Fruit fly (Drosophila melanogaster): ENCODE results near the gene Ntf-2.

The Ntf-2 gene

dm6 chrX:21047717-21048116 lies 12.4 kb downstream of the Ntf-2 start:
- TF ChIP-seq noc (tag; optimal IDR thresholded peaks at IDR 0.05): no peak

- TF ChIP-seq noc (tag; optimal IDR thresholded peaks at IDR 0.05): peak; percentile 71
Measured at dm6 chrX:21053099-21053715, 17.9 kb downstream of the Ntf-2 start.

- TF ChIP-seq noc (tag; optimal IDR thresholded peaks at IDR 0.05): peak; percentile 97
Measured at dm6 chrX:21053849-21054581, 18.7 kb downstream of the Ntf-2 start, which contains the start of the genes Stt3A and bves. Gene Stt3A, minus strand, starts transcription at chrX:21053937. Gene bves, plus strand, starts transcription at chrX:21053963.

- TF ChIP-seq noc (tag; optimal IDR thresholded peaks at IDR 0.05): no peak
Measured at dm6 chrX:21054963-21055480, 19.8 kb downstream of the Ntf-2 start.

- TF ChIP-seq noc (tag; optimal IDR thresholded peaks at IDR 0.05): no peak
Measured at dm6 chrX:21056732-21057131, 21.5 kb downstream of the Ntf-2 start.

- no peak for TF ChIP-seq noc (tag; optimal IDR thresholded peaks at IDR 0.05)
Measured at dm6 chrX:21058437-21058836, 23.2 kb downstream of the Ntf-2 start.

dm6 chrX:21058991-21059390 lies 23.7 kb downstream of the Ntf-2 start:
- TF ChIP-seq noc (tag; optimal IDR thresholded peaks at IDR 0.05): peak; percentile 83

dm6 chrX:21060579-21060978 lies 25.3 kb downstream of the Ntf-2 start:
- TF ChIP-seq noc (tag; optimal IDR thresholded peaks at IDR 0.05): no peak

- TF ChIP-seq noc (tag; optimal IDR thresholded peaks at IDR 0.05): no peak
Measured at dm6 chrX:21064927-21065326, 29.7 kb downstream of the Ntf-2 start.

- TF ChIP-seq noc (tag; optimal IDR thresholded peaks at IDR 0.05): no peak
Measured at dm6 chrX:21065775-21066174, 30.5 kb downstream of the Ntf-2 start.

- TF ChIP-seq noc (tag; optimal IDR thresholded peaks at IDR 0.05): no peak
Measured at dm6 chrX:21067474-21067873, 32.2 kb downstream of the Ntf-2 start, which contains the start of gene CG32512. Gene CG32512, minus strand, starts transcription at chrX:21067540.

dm6 chrX:21067908-21068307 lies 32.6 kb downstream of the Ntf-2 start:
- no peak for TF ChIP-seq noc (tag; optimal IDR thresholded peaks at IDR 0.05)

dm6 chrX:21071693-21072357 lies 36.6 kb downstream of the Ntf-2 start:
- TF ChIP-seq noc (tag; optimal IDR thresholded peaks at IDR 0.05): no peak

- peak; percentile 74 for TF ChIP-seq noc (tag; optimal IDR thresholded peaks at IDR 0.05)
Measured at dm6 chrX:21072953-21073352, 37.7 kb downstream of the Ntf-2 start.

- no peak for TF ChIP-seq noc (tag; optimal IDR thresholded peaks at IDR 0.05)
Measured at dm6 chrX:21073641-21074328, 38.5 kb downstream of the Ntf-2 start.

- TF ChIP-seq noc (tag; optimal IDR thresholded peaks at IDR 0.05): no peak
Measured at dm6 chrX:21074329-21074708, 39.0 kb downstream of the Ntf-2 start.

Measured in whole organism, larva.